Worm (Caenorhabditis elegans) whole organism, young adult: ENCODE data around the gene tag-209.
A peak's percentile ranks its signal among the peaks of the same experiment; 100 is the strongest.

ENCODE experiments used
- F23B12.7 ChIP-seq: sonication (generic microtip); optimal IDR thresholded peaks from 2 replicates; lab custom pipeline; 2017; ENCODE audit warnings: missing genetic modification characterization, mild to moderate bottlenecking, missing compliant biosample characterization, antibody characterized with exemption, moderate library complexity; ENCODE audit not compliant: insufficient read depth
- F33H1.4 ChIP-seq: fragments of 200-800 bp; sonication (Bioruptor generic); IDR thresholded peaks from 2 replicates; pipeline ENCODE4 v1.3.6; 2022; ENCODE audit warnings: missing genetic modification reagents, missing genetic modification characterization, missing compliant biosample characterization
- F55B11.4 ChIP-seq: sonication (generic microtip); optimal IDR thresholded peaks from 2 replicates; lab custom pipeline; 2016; ENCODE audit warnings: missing compliant biosample characterization, missing genetic modification characterization, borderline replicate concordance; ENCODE audit not compliant: insufficient read depth
- F57C9.4 ChIP-seq: sonication (generic microtip); optimal IDR thresholded peaks from 2 replicates; lab custom pipeline; 2017; ENCODE audit warnings: mild to moderate bottlenecking, missing genetic modification characterization, missing compliant biosample characterization
- Y53F4B.3 ChIP-seq: fragments of 200-800 bp; sonication (Bioruptor generic); IDR thresholded peaks from 2 replicates; pipeline ENCODE4 v1.3.6; 2022; ENCODE audit warnings: missing genetic modification reagents, missing genetic modification characterization, missing compliant biosample characterization
- attf-5 ChIP-seq: fragments of 200-800 bp; sonication (Bioruptor generic); optimal IDR thresholded peaks from 2 replicates; lab custom pipeline; 2018; ENCODE audit warnings: mild to moderate bottlenecking, missing genetic modification characterization, missing compliant biosample characterization
- attf-6 ChIP-seq: fragments of 200-800 bp; sonication (Bioruptor generic); IDR thresholded peaks from 2 replicates; pipeline ENCODE4 v1.3.6; 2022; ENCODE audit warnings: missing genetic modification reagents, missing genetic modification characterization, missing compliant biosample characterization
- bed-1 ChIP-seq: fragments of 200-800 bp; sonication (Bioruptor generic); IDR thresholded peaks from 2 replicates; pipeline ENCODE4 v1.3.6; 2022; ENCODE audit warnings: missing genetic modification reagents, missing genetic modification characterization, missing compliant biosample characterization
- cebp-1 ChIP-seq, 2 experiments: fragments of 200-800 bp in 1 of 2; sonication (Bioruptor generic) in 1 of 2; sonication (generic microtip) in 1 of 2; IDR thresholded peaks in 1 of 2; optimal IDR thresholded peaks in 1 of 2; 2 replicates each; pipeline versions ENCODE4 v1.3.6 to Lab custom; 2017 to 2022; ENCODE audit warnings: missing compliant biosample characterization in 2 of 2, missing genetic modification characterization in 2 of 2, mild to moderate bottlenecking in 1 of 2, missing genetic modification reagents in 1 of 2, moderate library complexity in 1 of 2
- ceh-40 ChIP-seq: fragments of 200-800 bp; sonication (Bioruptor generic); IDR thresholded peaks from 2 replicates; pipeline ENCODE4 v1.3.6; 2022; ENCODE audit warnings: missing genetic modification characterization, missing compliant biosample characterization
- ceh-58 ChIP-seq: fragments of 200-800 bp; sonication (Bioruptor generic); IDR thresholded peaks from 2 replicates; pipeline ENCODE4 v1.3.6; 2022; ENCODE audit warnings: missing genetic modification characterization, missing compliant biosample characterization
- chd-7 ChIP-seq: sonication (generic microtip); optimal IDR thresholded peaks from 2 replicates; lab custom pipeline; 2016; ENCODE audit warnings: mild to moderate bottlenecking, missing genetic modification characterization, moderate library complexity, missing compliant biosample characterization
- dox-1 ChIP-seq: fragments of 200-800 bp; sonication (Bioruptor generic); IDR thresholded peaks from 2 replicates; pipeline ENCODE4 v1.3.6; 2022; ENCODE audit warnings: missing genetic modification reagents, missing genetic modification characterization, missing compliant biosample characterization
- dpl-1 ChIP-seq: fragments of 150-350 bp; optimal IDR thresholded peaks from 2 replicates; lab custom pipeline; 2014; ENCODE audit warnings: missing biosample characterization, missing genetic modification reagents, missing genetic modification characterization
- efl-1 ChIP-seq: fragments of 150-350 bp; optimal IDR thresholded peaks from 2 replicates; lab custom pipeline; 2014; ENCODE audit warnings: missing biosample characterization, missing genetic modification reagents, missing genetic modification characterization
- ekl-4 ChIP-seq: fragments of 200-800 bp; sonication (Bioruptor generic); IDR thresholded peaks from 2 replicates; pipeline ENCODE4 v1.3.6; 2022; ENCODE audit warnings: missing genetic modification reagents, missing genetic modification characterization, missing compliant biosample characterization
- gei-17 ChIP-seq: fragments of 200-800 bp; sonication (Bioruptor generic); optimal IDR thresholded peaks from 2 replicates; lab custom pipeline; 2018; ENCODE audit warnings: mild to moderate bottlenecking, missing genetic modification characterization, missing compliant biosample characterization
- hmg-1.2 ChIP-seq: fragments of 200-800 bp; sonication (Bioruptor generic); IDR thresholded peaks from 2 replicates; pipeline ENCODE4 v1.3.6; 2022; ENCODE audit warnings: missing genetic modification reagents, missing genetic modification characterization, missing compliant biosample characterization
- hsf-1 ChIP-seq: fragments of 200-800 bp; sonication (Bioruptor generic); IDR thresholded peaks from 2 replicates; pipeline ENCODE4 v1.3.6; 2022; ENCODE audit warnings: missing genetic modification reagents, missing genetic modification characterization, missing compliant biosample characterization
- let-526 ChIP-seq: fragments of 200-800 bp; sonication (Bioruptor generic); IDR thresholded peaks from 2 replicates; pipeline ENCODE4 v1.3.6; 2022; ENCODE audit warnings: missing genetic modification reagents, missing genetic modification characterization, missing compliant biosample characterization
- lin-35 ChIP-seq, 3 experiments: fragments of 150-350 bp in 2 of 3; sonication (generic microtip) in 1 of 3; optimal IDR thresholded peaks; 2 replicates each; lab custom pipeline; 2014 to 2018; ENCODE audit warnings: missing biosample characterization in 3 of 3, missing genetic modification characterization in 3 of 3, missing genetic modification reagents in 3 of 3
- lin-40 ChIP-seq: sonication (generic microtip); optimal IDR thresholded peaks from 2 replicates; lab custom pipeline; 2016; ENCODE audit warnings: missing genetic modification characterization, mild to moderate bottlenecking, missing compliant biosample characterization, missing genotype, missing genetic modification reagents
- lin-54 ChIP-seq: fragments of 200-800 bp; sonication (Bioruptor generic); optimal IDR thresholded peaks from 2 replicates; lab custom pipeline; 2018; ENCODE audit warnings: mild to moderate bottlenecking, missing genetic modification characterization, missing compliant biosample characterization
- lir-1 ChIP-seq: fragments of 200-800 bp; sonication (Bioruptor generic); conservative IDR thresholded peaks from 2 replicates; pipeline ENCODE4 v1.3.6; 2022; ENCODE audit warnings: missing genetic modification reagents, missing genetic modification characterization, missing compliant biosample characterization
- lsl-1 ChIP-seq: fragments of 200-800 bp; sonication (Bioruptor generic); optimal IDR thresholded peaks from 2 replicates; lab custom pipeline; 2018; ENCODE audit warnings: mild to moderate bottlenecking, missing genetic modification characterization, moderate library complexity, missing compliant biosample characterization
- madf-10 ChIP-seq: sonication (generic microtip); optimal IDR thresholded peaks from 2 replicates; lab custom pipeline; 2016; ENCODE audit warnings: mild to moderate bottlenecking, missing genetic modification characterization, missing compliant biosample characterization
- madf-6 ChIP-seq: fragments of 200-800 bp; sonication (Bioruptor generic); IDR thresholded peaks from 2 replicates; pipeline ENCODE4 v1.3.6; 2022; ENCODE audit warnings: missing genetic modification reagents, missing genetic modification characterization, missing compliant biosample characterization
- mcd-1 ChIP-seq: fragments of 200-800 bp; sonication (Bioruptor generic); IDR thresholded peaks from 2 replicates; pipeline ENCODE4 v1.3.6; 2022; ENCODE audit warnings: missing genetic modification reagents, missing genetic modification characterization, missing compliant biosample characterization
- mel-28 ChIP-seq: sonication (generic microtip); optimal IDR thresholded peaks from 2 replicates; lab custom pipeline; 2016; ENCODE audit warnings: borderline replicate concordance, mild to moderate bottlenecking, missing genetic modification characterization, missing compliant biosample characterization
- nfya-2 ChIP-seq: fragments of 200-800 bp; sonication (Bioruptor generic); IDR thresholded peaks from 2 replicates; pipeline ENCODE4 v1.3.6; 2022; ENCODE audit warnings: missing genetic modification reagents, missing genetic modification characterization, missing compliant biosample characterization
- nfyb-1 ChIP-seq: fragments of 200-800 bp; sonication (Bioruptor generic); IDR thresholded peaks from 2 replicates; pipeline ENCODE4 v1.3.6; 2022; ENCODE audit warnings: missing genetic modification reagents, missing genetic modification characterization, missing compliant biosample characterization
- pha-4 ChIP-seq: fragments of 150-350 bp; sonication (generic microtip); optimal IDR thresholded peaks from 2 replicates; lab custom pipeline; 2014; ENCODE audit warnings: missing biosample characterization, missing genetic modification reagents, missing genetic modification characterization
- repo-1 ChIP-seq: sonication (generic microtip); optimal IDR thresholded peaks from 2 replicates; lab custom pipeline; 2017; ENCODE audit warnings: mild to moderate bottlenecking, missing genetic modification characterization, missing compliant biosample characterization
- snpc-1.3 ChIP-seq: sonication (generic microtip); optimal IDR thresholded peaks from 2 replicates; lab custom pipeline; 2017; ENCODE audit warnings: missing genetic modification characterization, mild to moderate bottlenecking, missing compliant biosample characterization, antibody characterized with exemption, moderate library complexity, missing genotype, missing genetic modification reagents; ENCODE audit not compliant: insufficient read depth
- snpc-4 ChIP-seq, 5 experiments: fragments of 150-350 bp in 1 of 5; sonication (generic microtip) in 4 of 5; optimal IDR thresholded peaks; 2 replicates each; lab custom pipeline; 2014 to 2018; ENCODE audit warnings: missing genetic modification characterization in 5 of 5, missing biosample characterization in 3 of 5, antibody characterized with exemption in 2 of 5, mild to moderate bottlenecking in 2 of 5, missing compliant biosample characterization in 2 of 5, missing genotype in 2 of 5, moderate library complexity in 2 of 5, missing genetic modification reagents in 1 of 5
- tbx-9 ChIP-seq: sonication (generic microtip); optimal IDR thresholded peaks from 2 replicates; lab custom pipeline; 2016; ENCODE audit warnings: borderline replicate concordance, missing genetic modification characterization, inconsistent platforms, missing compliant biosample characterization
- tlf-1 ChIP-seq: fragments of 200-800 bp; sonication (Bioruptor generic); optimal IDR thresholded peaks from 2 replicates; lab custom pipeline; 2018; ENCODE audit warnings: mild to moderate bottlenecking, missing genetic modification characterization, missing compliant biosample characterization
- unc-130 ChIP-seq: sonication (generic microtip); optimal IDR thresholded peaks from 2 replicates; lab custom pipeline; 2016; ENCODE audit warnings: missing genetic modification reagents, missing genetic modification characterization, missing compliant biosample characterization
- ztf-22 ChIP-seq: fragments of 200-800 bp; sonication (Bioruptor generic); optimal IDR thresholded peaks from 2 replicates; lab custom pipeline; 2018; ENCODE audit warnings: mild to moderate bottlenecking, missing genetic modification characterization, moderate library complexity, missing compliant biosample characterization
- ztf-26 ChIP-seq: sonication (generic microtip); optimal IDR thresholded peaks from 2 replicates; lab custom pipeline; 2017; ENCODE audit warnings: missing genetic modification characterization, missing compliant biosample characterization
- ztf-3 ChIP-seq: fragments of 200-800 bp; sonication (Bioruptor generic); optimal IDR thresholded peaks from 2 replicates; lab custom pipeline; 2018; ENCODE audit warnings: mild to moderate bottlenecking, missing genetic modification characterization, missing compliant biosample characterization

Gene tag-209

ce11 chrII:10792611-10793010 is 5.5 kb downstream of the tag-209 start:
- TF ChIP-seq tbx-9 (tag; lab: Kevin White, UChicago) (no peak), efl-1 (no peak), madf-10 (tag; lab: Kevin White, UChicago) (no peak), F55B11.4 (tag; lab: Kevin White, UChicago) (no peak), dox-1 (GFP tag; lab: Robert Waterston, UW) (no peak), ztf-22 (GFP tag; lab: Kevin White, UChicago) (no peak), F57C9.4 (tag; lab: Kevin White, UChicago) (no peak), hsf-1 (no peak), nfya-2 (GFP tag; lab: Robert Waterston, UW) (no peak), tlf-1 (GFP tag; lab: Kevin White, UChicago) (no peak)

- TF ChIP-seq unc-130 (GFP tag; lab: Kevin White, UChicago) (no peak), ztf-3 (GFP tag; lab: Kevin White, UChicago) (no peak), hmg-1.2 (GFP tag; lab: Robert Waterston, UW) (no peak), attf-6 (GFP tag; lab: Robert Waterston, UW) (no peak), ceh-58 (no peak), Y53F4B.3 (GFP tag; lab: Robert Waterston, UW) (no peak), madf-10 (tag; lab: Kevin White, UChicago) (no peak), F57C9.4 (tag; lab: Kevin White, UChicago) (no peak)
Observed at ce11 chrII:10793393-10793792, 6.3 kb downstream of the tag-209 start, which contains the start of gene vps-11. TSS of gene vps-11 (minus strand) at chrII:10793493.

ce11 chrII:10796194-10796593 is 9.1 kb downstream of the tag-209 start, which contains the start of gene set-14:
TSS of gene set-14 (minus strand) at chrII:10796294.
- TF ChIP-seq mel-28 (tag; lab: Kevin White, UChicago) (no peak), lsl-1 (peak; percentile 18), madf-6 (peak; percentile 21; the same call in 1 of the 2 replicates), F33H1.4 (no peak)
- TF ChIP-seq, all 124 proteins: peak for 2

- peak; percentile 52; the same call in 1 of the 2 replicates for TF ChIP-seq madf-6
- TF ChIP-seq F23B12.7 (tag; lab: Kevin White, UChicago), result peak; percentile 52
- peak; percentile 96 for TF ChIP-seq dpl-1 (GFP tag; lab: Kevin White, UChicago)
- TF ChIP-seq lir-1 (GFP tag; lab: Robert Waterston, UW), result no peak
- peak; percentile 14; the same call in 1 of the 2 replicates for TF ChIP-seq hmg-1.2 (GFP tag; lab: Robert Waterston, UW)
- peak; percentile 24 for TF ChIP-seq lsl-1
- TF ChIP-seq lin-54 (GFP tag; lab: Kevin White, UChicago), result peak; percentile 99
- no peak for TF ChIP-seq let-526
- TF ChIP-seq nfyb-1, result 0 out of 2 replicates have a peak, but pooled peaks have one; percentile 34
- no peak for TF ChIP-seq ekl-4 (GFP tag; lab: Robert Waterston, UW)
- TF ChIP-seq bed-1 (GFP tag; lab: Robert Waterston, UW), result no peak
- peak; percentile 42 for TF ChIP-seq snpc-1.3 (tag; lab: Kevin White, UChicago)
- TF ChIP-seq repo-1 (tag; lab: Kevin White, UChicago), result no peak
- TF ChIP-seq ceh-40, result no peak
- TF ChIP-seq lin-40 (tag; lab: Kevin White, UChicago), result peak; percentile 52
- TF ChIP-seq mcd-1 (GFP tag; lab: Robert Waterston, UW), result peak; percentile 55
- TF ChIP-seq lin-35 (GFP tag; optimal IDR thresholded peaks at IDR 0.05; lab: Kevin White, UChicago), result peak; percentile 33 to 97 (median 56)
- peak; percentile 90 for TF ChIP-seq efl-1
- TF ChIP-seq gei-17 (GFP tag; lab: Kevin White, UChicago), result no peak
- TF ChIP-seq snpc-4 (GFP tag; optimal IDR thresholded peaks at IDR 0.05; lab: Kevin White, UChicago), result peak; percentile 32
- no peak for TF ChIP-seq snpc-4 (tag; optimal IDR thresholded peaks at IDR 0.05; lab: Kevin White, UChicago)
- TF ChIP-seq ztf-26 (tag; lab: Kevin White, UChicago), result no peak
- TF ChIP-seq F33H1.4, result peak; percentile 47
- peak; percentile 1 for TF ChIP-seq pha-4 (tag; lab: Kevin White, UChicago)
- no peak for TF ChIP-seq cebp-1 (GFP tag; IDR thresholded peaks at IDR 0.05; lab: Robert Waterston, UW)
- peak; percentile 2 for TF ChIP-seq cebp-1 (tag; optimal IDR thresholded peaks at IDR 0.05; lab: Kevin White, UChicago)
- no peak for TF ChIP-seq chd-7 (tag; lab: Kevin White, UChicago)
- peak; percentile 46 for TF ChIP-seq attf-5 (GFP tag; lab: Kevin White, UChicago)
Observed at ce11 chrII:10798429-10798893, 11.3 kb downstream of the tag-209 start, which contains the start of gene npp-19. TSS of gene npp-19 (minus strand) at chrII:10798479.
